Fruit fly (Drosophila melanogaster): ENCODE data around the gene gzl.

The gzl gene

dm6 chr3R:6423984-6424602 lies 41.4 kb downstream of the gzl start (continued):
- TF ChIP-seq trem (tag; optimal IDR thresholded peaks at IDR 0.05) (peak; percentile 83), Nf-YA (GFP tag; IDR thresholded peaks at IDR 0.05) (peak; percentile 78), CG10209 (GFP tag; optimal IDR thresholded peaks at IDR 0.05) (peak; percentile 92), CG1233 (GFP tag; optimal IDR thresholded peaks at IDR 0.05) (peak; percentile 90), nmo (GFP tag; optimal IDR thresholded peaks at IDR 0.05) (peak; percentile 89), gem (tag; optimal IDR thresholded peaks at IDR 0.05) (peak; percentile 94), CG11085 (GFP tag; IDR thresholded peaks at IDR 0.05) (peak; percentile 65; the same call in 1 of the 2 replicates), cwo (GFP tag; optimal IDR thresholded peaks at IDR 0.05) (peak; percentile 88), CG17359 (tag; optimal IDR thresholded peaks at IDR 0.05) (peak; percentile 94), CG32767 (GFP tag; IDR thresholded peaks at IDR 0.05) (peak; percentile 83), CG12659 (GFP tag; optimal IDR thresholded peaks at IDR 0.05) (peak; percentile 89), repo (GFP tag; optimal IDR thresholded peaks at IDR 0.05) (peak; percentile 89), CTCF (GFP tag; optimal IDR thresholded peaks at IDR 0.05) (peak; percentile 26), ranshi (GFP tag; IDR thresholded peaks at IDR 0.05) (peak; percentile 90), zf30C (GFP tag; optimal IDR thresholded peaks at IDR 0.05) (no peak), btn (GFP tag; optimal IDR thresholded peaks at IDR 0.05) (peak; percentile 76), pho (GFP tag; optimal IDR thresholded peaks at IDR 0.05) (peak; percentile 89), CG17802 (tag; optimal IDR thresholded peaks at IDR 0.05) (peak; percentile 79), ap (GFP tag; IDR thresholded peaks at IDR 0.05) (peak; percentile 68), cato (GFP tag; optimal IDR thresholded peaks at IDR 0.05; ENCODE audit: borderline replicate concordance) (peak; percentile 84), insv (GFP tag; optimal IDR thresholded peaks at IDR 0.05) (peak; percentile 36 to 86), tup (GFP tag; optimal IDR thresholded peaks at IDR 0.05) (peak; percentile 85), Nf-YB (GFP tag; optimal IDR thresholded peaks at IDR 0.05) (peak; percentile 90), tx (GFP tag; optimal IDR thresholded peaks at IDR 0.05) (peak; percentile 89), BtbVII (GFP tag; optimal IDR thresholded peaks at IDR 0.05) (peak; percentile 86), CG16815 (GFP tag; optimal IDR thresholded peaks at IDR 0.05) (peak; percentile 89), Eip74EF (GFP tag; optimal IDR thresholded peaks at IDR 0.05) (peak in 1 of 2 experiments; percentile 85), Dek (tag; optimal IDR thresholded peaks at IDR 0.05) (peak; percentile 86), CG2116 (GFP tag; optimal IDR thresholded peaks at IDR 0.05) (peak; percentile 62), bowl (GFP tag; IDR thresholded peaks at IDR 0.05) (no peak; the same call in 1 of the 2 replicates), kah (GFP tag; optimal IDR thresholded peaks at IDR 0.05) (peak; percentile 54), twi (tag; optimal IDR thresholded peaks at IDR 0.05) (peak; percentile 68), CG7556 (GFP tag; optimal IDR thresholded peaks at IDR 0.05) (peak; percentile 94), Spps (tag; optimal IDR thresholded peaks at IDR 0.05) (peak; percentile 83), Lhr (GFP tag; optimal IDR thresholded peaks at IDR 0.05) (peak; percentile 59), CG10431 (GFP tag; optimal IDR thresholded peaks at IDR 0.05) (peak; percentile 3), CG1024 (GFP tag; IDR thresholded peaks at IDR 0.05) (peak; percentile 72), CG1832 (GFP tag; optimal IDR thresholded peaks at IDR 0.05) (peak; percentile 56), CG12155 (GFP tag; optimal IDR thresholded peaks at IDR 0.05) (peak; percentile 92), zfh2 (GFP tag; optimal IDR thresholded peaks at IDR 0.05) (peak; percentile 93), hb (GFP tag; IDR thresholded peaks at IDR 0.05; ENCODE audit: partially characterized antibody) (no peak), en (GFP tag; optimal IDR thresholded peaks at IDR 0.05) (peak; percentile 78), CG1529 (GFP tag; optimal IDR thresholded peaks at IDR 0.05) (peak; percentile 85), CG12942 (GFP tag; optimal IDR thresholded peaks at IDR 0.05) (peak; percentile 89), Antp (GFP tag; optimal IDR thresholded peaks at IDR 0.05) (peak; percentile 96), zfh1 (GFP tag; IDR thresholded peaks at IDR 0.05) (peak; percentile 93), Vsx1 (GFP tag; optimal IDR thresholded peaks at IDR 0.05) (peak; percentile 78), GATAe (GFP tag; conservative IDR thresholded peaks at IDR 0.05) (peak; percentile 34; the same call in 1 of the 2 replicates), CG4820 (GFP tag; optimal IDR thresholded peaks at IDR 0.05) (peak; percentile 87), CG17328 (GFP tag; IDR thresholded peaks at IDR 0.05) (peak; percentile 94)
